Worm (Caenorhabditis elegans) whole organism, L1 larva: Measurements from ENCODE around the gene ZK666.15.
"Not testable (repeated sequence)": the region's sequence is repeated elsewhere in the genome, so short reads cannot be mapped to it uniquely, and the experiment has no call there.

ENCODE experiments used
- C04F5.9 ChIP-seq: sonication (generic microtip); optimal IDR thresholded peaks from 2 replicates; lab custom pipeline; 2016; ENCODE audit warnings: missing genetic modification characterization, missing compliant biosample characterization
- C34B4.2 ChIP-seq: sonication (generic microtip); optimal IDR thresholded peaks from 2 replicates; lab custom pipeline; 2017; ENCODE audit warnings: mild to moderate bottlenecking, missing genetic modification characterization, missing compliant biosample characterization
- F16B12.6 ChIP-seq: fragments of 150-350 bp; optimal IDR thresholded peaks from 2 replicates; lab custom pipeline; 2014; ENCODE audit warnings: missing biosample characterization, missing genetic modification characterization
- Y116A8C.19 ChIP-seq: sonication (generic microtip); optimal IDR thresholded peaks from 2 replicates; lab custom pipeline; 2016; ENCODE audit warnings: missing compliant biosample characterization, missing genetic modification characterization, borderline replicate concordance
- aly-2 ChIP-seq: fragments of 150-350 bp; optimal IDR thresholded peaks from 2 replicates; lab custom pipeline; 2014; ENCODE audit warnings: missing biosample characterization, missing genetic modification characterization
- ama-1 ChIP-seq: fragments of 150-350 bp; optimal IDR thresholded peaks from 2 replicates; lab custom pipeline; 2014
- blmp-1 ChIP-seq: fragments of 150-350 bp; optimal IDR thresholded peaks from 2 replicates; lab custom pipeline; 2014; ENCODE audit warnings: missing biosample characterization, missing genetic modification characterization
- ceh-8 ChIP-seq: fragments of 200-800 bp; sonication (Bioruptor generic); optimal IDR thresholded peaks from 2 replicates; lab custom pipeline; 2018; ENCODE audit warnings: mild to moderate bottlenecking, missing genetic modification characterization, moderate library complexity, missing compliant biosample characterization
- ceh-82 ChIP-seq, 3 experiments: fragments of 150-350 bp in 1 of 3; sonication (generic microtip) in 2 of 3; optimal IDR thresholded peaks; 2 replicates each; lab custom pipeline; 2014 to 2017; ENCODE audit warnings: missing biosample characterization in 3 of 3, missing genetic modification characterization in 3 of 3
- ceh-90 ChIP-seq: sonication (generic microtip); optimal IDR thresholded peaks from 2 replicates; lab custom pipeline; 2016; ENCODE audit warnings: missing genetic modification characterization, missing compliant biosample characterization
- ces-1 ChIP-seq: fragments of 150-350 bp; optimal IDR thresholded peaks from 2 replicates; lab custom pipeline; 2014; ENCODE audit warnings: missing biosample characterization, missing genetic modification reagents, missing genetic modification characterization
- dpl-1 ChIP-seq, 3 experiments: fragments of 150-350 bp in 2 of 3; sonication (generic microtip) in 1 of 3; optimal IDR thresholded peaks; 2 replicates each; lab custom pipeline; 2014 to 2017; ENCODE audit warnings: missing biosample characterization in 3 of 3, missing genetic modification characterization in 3 of 3, missing genetic modification reagents in 3 of 3
- efl-1 ChIP-seq, 4 experiments: fragments of 150-350 bp; optimal IDR thresholded peaks in 3 of 4; peaks in 1 of 4; 1 replicate in 1 of 4; 2 replicates in 3 of 4; lab custom pipeline; 2014; ENCODE audit warnings: missing biosample characterization in 2 of 4, missing genetic modification characterization in 2 of 4, missing genetic modification reagents in 2 of 4
- egl-13 ChIP-seq: sonication (generic microtip); optimal IDR thresholded peaks from 2 replicates; lab custom pipeline; 2016; ENCODE audit warnings: missing genotype, missing genetic modification reagents, missing genetic modification characterization, missing compliant biosample characterization
- elt-2 ChIP-seq: sonication (generic microtip); optimal IDR thresholded peaks from 2 replicates; lab custom pipeline; 2016; ENCODE audit warnings: missing genetic modification characterization, mild to moderate bottlenecking, inconsistent platforms, missing compliant biosample characterization, missing genetic modification reagents
- ets-5 ChIP-seq: fragments of 200-800 bp; sonication (Bioruptor generic); IDR thresholded peaks from 2 replicates; pipeline ENCODE4 v1.3.6; 2022; ENCODE audit warnings: missing genetic modification characterization, missing compliant biosample characterization
- fkh-4 ChIP-seq: sonication (generic microtip); optimal IDR thresholded peaks from 2 replicates; lab custom pipeline; 2016; ENCODE audit warnings: missing compliant biosample characterization, missing genetic modification characterization, borderline replicate concordance
- fos-1 ChIP-seq: fragments of 150-350 bp; optimal IDR thresholded peaks from 2 replicates; lab custom pipeline; 2014; ENCODE audit warnings: missing biosample characterization, missing genetic modification characterization
- hlh-17 ChIP-seq: fragments of 200-800 bp; sonication (Bioruptor generic); optimal IDR thresholded peaks from 2 replicates; lab custom pipeline; 2018; ENCODE audit warnings: missing genetic modification characterization, mild to moderate bottlenecking, missing compliant biosample characterization, moderate library complexity, borderline replicate concordance
- isw-1 ChIP-seq: fragments of 200-800 bp; sonication (Bioruptor generic); IDR thresholded peaks from 2 replicates; pipeline ENCODE4 v1.3.6; 2022; ENCODE audit warnings: missing genetic modification characterization, missing compliant biosample characterization
- lin-35 ChIP-seq, 2 experiments: fragments of 150-350 bp; optimal IDR thresholded peaks; 2 replicates each; lab custom pipeline; 2014; ENCODE audit warnings: missing biosample characterization in 2 of 2, missing genetic modification characterization in 2 of 2, missing genetic modification reagents in 2 of 2
- lsy-2 ChIP-seq, 2 experiments: fragments of 150-350 bp; optimal IDR thresholded peaks; 2 replicates each; lab custom pipeline; 2014; ENCODE audit warnings: missing biosample characterization in 2 of 2, missing genetic modification characterization in 2 of 2
- nhr-11 ChIP-seq: fragments of 150-350 bp; optimal IDR thresholded peaks from 2 replicates; lab custom pipeline; 2014; ENCODE audit warnings: missing biosample characterization, missing genetic modification characterization
- nhr-12 ChIP-seq: sonication (generic microtip); optimal IDR thresholded peaks from 2 replicates; lab custom pipeline; 2017; ENCODE audit warnings: missing biosample characterization, missing genetic modification characterization
- nhr-20 ChIP-seq: sonication (generic microtip); optimal IDR thresholded peaks from 2 replicates; lab custom pipeline; 2016; ENCODE audit warnings: mild to moderate bottlenecking, missing genetic modification characterization, missing compliant biosample characterization
- nhr-237 ChIP-seq: fragments of 150-350 bp; optimal IDR thresholded peaks from 2 replicates; lab custom pipeline; 2014; ENCODE audit warnings: missing biosample characterization, missing genetic modification characterization
- nhr-47 ChIP-seq: sonication (generic microtip); optimal IDR thresholded peaks from 2 replicates; lab custom pipeline; 2016; ENCODE audit warnings: mild to moderate bottlenecking, missing genetic modification characterization, moderate library complexity, missing compliant biosample characterization
- nhr-76 ChIP-seq: sonication (generic microtip); optimal IDR thresholded peaks from 2 replicates; lab custom pipeline; 2017; ENCODE audit warnings: missing biosample characterization, missing genetic modification characterization
- nhr-77 ChIP-seq: fragments of 150-350 bp; optimal IDR thresholded peaks from 2 replicates; lab custom pipeline; 2014; ENCODE audit warnings: missing biosample characterization, missing genetic modification characterization
- pax-3 ChIP-seq: fragments of 200-800 bp; sonication (Bioruptor generic); optimal IDR thresholded peaks from 2 replicates; lab custom pipeline; 2018; ENCODE audit warnings: mild to moderate bottlenecking, missing genetic modification characterization, moderate library complexity, missing compliant biosample characterization
- skn-1 ChIP-seq: fragments of 150-350 bp; optimal IDR thresholded peaks from 2 replicates; lab custom pipeline; 2014; ENCODE audit warnings: missing biosample characterization, missing genetic modification characterization
- snpc-4 ChIP-seq: fragments of 150-350 bp; optimal IDR thresholded peaks from 2 replicates; lab custom pipeline; 2014; ENCODE audit warnings: missing biosample characterization, missing genetic modification characterization
- sptf-1 ChIP-seq: fragments of 150-350 bp; optimal IDR thresholded peaks from 2 replicates; lab custom pipeline; 2014; ENCODE audit warnings: missing biosample characterization, missing genetic modification characterization
- sup-37 ChIP-seq: fragments of 200-800 bp; sonication (Bioruptor generic); optimal IDR thresholded peaks from 2 replicates; lab custom pipeline; 2018; ENCODE audit warnings: mild to moderate bottlenecking, missing genetic modification characterization, missing compliant biosample characterization
- tlp-1 ChIP-seq: fragments of 150-350 bp; optimal IDR thresholded peaks from 2 replicates; lab custom pipeline; 2014; ENCODE audit warnings: missing biosample characterization, missing genetic modification characterization
- unc-86 ChIP-seq: sonication (generic microtip); optimal IDR thresholded peaks from 2 replicates; lab custom pipeline; 2016; ENCODE audit warnings: missing genetic modification characterization, missing compliant biosample characterization
- vab-15 ChIP-seq: sonication (generic microtip); optimal IDR thresholded peaks from 2 replicates; lab custom pipeline; 2017; ENCODE audit warnings: missing genotype, mild to moderate bottlenecking, missing genetic modification characterization, missing compliant biosample characterization
- xbp-1 ChIP-seq: sonication (generic microtip); optimal IDR thresholded peaks from 2 replicates; lab custom pipeline; 2016; ENCODE audit warnings: missing genetic modification characterization, missing compliant biosample characterization
- zag-1 ChIP-seq: fragments of 150-350 bp; optimal IDR thresholded peaks from 2 replicates; lab custom pipeline; 2014; ENCODE audit warnings: missing biosample characterization, missing genetic modification characterization
- ztf-11 ChIP-seq, 2 experiments: sonication (generic microtip); optimal IDR thresholded peaks; 2 replicates each; lab custom pipeline; 2016 to 2017; ENCODE audit warnings: missing genetic modification characterization in 2 of 2, missing biosample characterization in 1 of 2, missing compliant biosample characterization in 1 of 2
- ztf-4 ChIP-seq: fragments of 150-350 bp; optimal IDR thresholded peaks from 2 replicates; lab custom pipeline; 2014; ENCODE audit warnings: missing biosample characterization, missing genetic modification characterization

Gene ZK666.15

DNA sequence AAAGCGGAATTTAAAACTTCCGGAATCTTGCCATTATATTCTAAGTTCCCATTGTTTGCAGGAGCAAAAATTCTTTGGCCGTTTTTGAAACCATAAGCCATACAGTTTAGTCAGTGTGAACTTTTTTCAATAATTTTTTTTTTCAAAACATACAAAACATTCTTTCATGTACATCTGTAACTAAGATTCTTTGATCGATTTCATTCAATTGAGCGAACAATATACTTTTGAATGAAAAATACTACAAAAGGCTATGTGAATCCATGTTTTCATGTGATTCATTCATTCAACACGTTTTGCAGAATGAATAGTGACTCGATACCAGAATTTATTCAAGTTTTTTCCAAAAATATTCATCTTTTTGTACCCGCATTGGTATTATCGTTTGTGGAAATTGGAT is at the start of gene ZK666.15:
TSS of gene ZK666.15 (plus strand) at position 301 of the 400 bp plus-strand sequence.
- TF ChIP-seq lsy-2 (tag; optimal IDR thresholded peaks at IDR 0.05; lab: Kevin White, UChicago) (no peak), ces-1 (GFP tag; lab: Kevin White, UChicago) (no peak), dpl-1 (GFP tag; optimal IDR thresholded peaks at IDR 0.05; lab: Kevin White, UChicago) (no peak), tlp-1 (tag; lab: Kevin White, UChicago) (no peak), C34B4.2 (no peak), unc-86 (no peak), pax-3 (no peak), F16B12.6 (tag; lab: Kevin White, UChicago) (no peak), nhr-77 (no peak), sup-37 (GFP tag; lab: Kevin White, UChicago) (no peak), nhr-20 (tag; lab: Kevin White, UChicago) (no peak), ceh-8 (GFP tag; lab: Kevin White, UChicago) (no peak), nhr-12 (no peak), ets-5 (no peak)

DNA sequence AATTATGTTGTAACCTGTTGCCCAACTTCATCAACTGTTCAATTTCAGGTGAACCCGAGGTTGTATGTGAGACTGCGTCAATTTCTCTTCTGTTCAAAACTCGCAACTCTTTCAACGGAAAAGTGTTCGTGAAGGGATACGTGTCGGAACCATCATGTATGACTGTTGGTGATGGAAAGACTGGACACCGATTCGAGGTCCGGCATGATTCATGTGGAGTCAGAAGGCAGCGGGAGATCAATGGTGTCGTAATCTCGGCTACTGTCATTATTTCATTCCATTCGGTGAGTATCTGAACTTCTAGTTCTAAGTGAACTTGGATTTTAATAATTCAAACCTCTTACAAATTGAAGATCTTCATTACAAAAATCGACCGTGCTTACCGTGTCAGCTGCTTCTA is 49.0 kb upstream of the ZK666.15 start:
- TF ChIP-seq xbp-1 (tag; lab: Kevin White, UChicago) = no peak

DNA sequence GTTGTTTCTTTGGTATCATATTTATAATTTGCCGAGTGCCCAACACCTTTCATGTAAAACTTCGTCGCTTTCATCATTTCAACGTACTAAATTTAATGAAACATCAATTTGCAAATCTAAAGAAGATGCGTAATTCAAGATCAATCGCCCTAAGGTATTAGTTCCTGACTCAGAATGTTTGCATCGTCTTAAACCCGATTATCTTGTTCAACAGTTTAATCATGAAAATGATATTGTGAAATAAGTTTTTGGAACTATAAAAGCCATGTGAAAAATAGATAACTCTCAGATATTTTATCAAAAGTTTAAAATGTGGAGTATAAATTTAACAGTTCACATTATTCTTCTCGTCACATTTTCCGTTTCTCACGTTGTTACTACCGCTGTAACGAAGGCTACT is 46.9 kb upstream of the ZK666.15 start, which contains the start of gene E04D5.4:
TSS of gene E04D5.4 (plus strand) at position 301 of the 400 bp plus-strand sequence.
- TF ChIP-seq efl-1 (optimal IDR thresholded peaks at IDR 0.05; lab: Kevin White, UChicago) (no peak), efl-1 (GFP tag; optimal IDR thresholded peaks at IDR 0.05 in 1 of 2; lab: Kevin White, UChicago) (peak in 1 of 2 experiments; percentile 83), nhr-237 (no peak)
- TF ChIP-seq, all 84 proteins: peak for 1

DNA sequence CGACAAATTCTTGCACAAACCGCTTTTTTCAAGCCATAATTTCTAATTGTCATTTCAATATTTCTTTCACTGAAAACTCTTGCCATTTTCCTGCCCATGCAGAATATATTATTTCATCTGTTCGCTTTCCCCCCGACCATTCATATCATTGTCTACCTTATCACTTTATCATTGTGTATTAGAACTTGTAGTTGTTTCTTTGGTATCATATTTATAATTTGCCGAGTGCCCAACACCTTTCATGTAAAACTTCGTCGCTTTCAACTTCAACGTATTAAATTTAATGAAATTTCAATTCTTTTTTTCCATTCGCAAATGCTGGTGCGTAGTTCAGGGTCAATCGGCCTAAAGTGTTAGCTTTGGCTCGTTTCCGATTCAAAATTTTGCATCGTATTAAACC is 44.0 kb upstream of the ZK666.15 start, which contains the start of gene ZK673.1:
TSS of gene ZK673.1 (plus strand) at position 301 of the 400 bp plus-strand sequence.
- TF ChIP-seq isw-1, ama-1, fos-1: not testable (repeated sequence)

DNA sequence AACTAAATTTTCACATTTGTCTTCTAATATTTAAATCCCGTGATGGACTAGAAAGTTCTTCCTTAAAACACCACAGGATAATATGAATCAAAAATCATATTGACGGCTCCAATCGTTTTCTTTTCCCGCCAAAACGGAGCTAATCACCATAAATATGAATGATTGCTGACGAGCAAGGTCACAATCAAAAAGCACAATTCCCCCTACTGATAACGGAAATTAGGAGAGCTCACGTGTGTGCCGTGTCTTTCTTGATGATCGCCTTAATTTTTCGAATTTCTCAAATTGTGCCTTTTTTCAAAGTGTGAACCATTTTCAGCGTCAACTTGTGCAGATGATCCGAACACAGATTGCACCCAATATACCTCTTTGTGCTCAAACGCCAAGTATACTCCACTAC is 42.9 kb upstream of the ZK666.15 start:
- TF ChIP-seq ceh-90 (tag; lab: Kevin White, UChicago) = no peak
- TF ChIP-seq nhr-76 (tag; lab: Kevin White, UChicago) = no peak
- no peak for TF ChIP-seq nhr-12
- no peak for TF ChIP-seq zag-1 (tag; lab: Kevin White, UChicago)
- TF ChIP-seq lin-35 (GFP tag; optimal IDR thresholded peaks at IDR 0.05; lab: Kevin White, UChicago) = peak in 1 of 2 experiments; percentile 32
- TF ChIP-seq nhr-47 (tag; lab: Kevin White, UChicago) = no peak
- no peak for TF ChIP-seq Y116A8C.19 (tag; lab: Kevin White, UChicago)
- TF ChIP-seq elt-2 = peak; percentile 59
- no peak for TF ChIP-seq unc-86
- TF ChIP-seq ceh-82 (tag; optimal IDR thresholded peaks at IDR 0.05; lab: Kevin White, UChicago) = no peak

DNA sequence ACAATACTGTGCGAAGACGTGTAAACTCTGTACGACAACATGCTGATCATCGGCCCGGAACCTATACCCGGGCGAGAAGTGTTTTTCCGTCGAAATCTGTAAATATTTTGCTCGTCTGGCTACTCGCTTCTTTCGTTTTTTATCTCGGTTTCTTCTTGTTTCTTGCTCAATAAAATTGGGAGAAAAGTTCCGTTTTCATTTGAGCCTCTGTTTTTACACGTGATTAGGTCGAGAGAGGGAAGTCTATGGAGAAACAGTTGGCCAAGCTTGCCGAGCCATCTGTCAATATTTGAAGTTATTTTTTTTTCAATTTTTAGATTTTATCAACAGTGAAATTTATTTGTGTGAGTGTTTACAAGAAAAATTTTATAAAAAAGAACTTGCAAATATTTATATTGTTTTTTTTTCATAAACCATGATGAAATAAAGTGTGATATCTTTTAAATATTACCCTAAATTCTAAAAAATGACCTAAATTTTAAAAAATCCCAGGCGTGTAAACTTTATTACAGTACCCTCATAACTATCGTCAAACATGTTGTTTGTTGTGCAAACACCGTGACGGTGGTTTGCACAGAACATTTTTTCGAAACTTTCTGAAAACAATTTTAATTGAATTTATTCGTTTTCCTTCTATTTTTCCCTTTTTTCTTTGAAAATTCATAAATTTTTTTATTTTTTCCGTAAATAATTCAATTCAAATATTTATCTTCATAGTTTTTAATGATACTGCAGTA is 41.7 kb upstream of the ZK666.15 start:
- peak in 1 of 2 experiments; percentile 12 for TF ChIP-seq efl-1 (optimal IDR thresholded peaks at IDR 0.05; lab: Kevin White, UChicago)
- no peak for TF ChIP-seq efl-1 (GFP tag; optimal IDR thresholded peaks at IDR 0.05 in 1 of 2; lab: Kevin White, UChicago)
- TF ChIP-seq ces-1 (GFP tag; lab: Kevin White, UChicago) = no peak
- no peak for TF ChIP-seq fkh-4 (tag; lab: Kevin White, UChicago)
- no peak for TF ChIP-seq nhr-12
- no peak for TF ChIP-seq ztf-4
- no peak for TF ChIP-seq egl-13 (tag; lab: Kevin White, UChicago)
- TF ChIP-seq unc-86 = no peak
- no peak for TF ChIP-seq ceh-8 (GFP tag; lab: Kevin White, UChicago)
- no peak for TF ChIP-seq snpc-4 (tag; lab: Kevin White, UChicago)
- TF ChIP-seq hlh-17 (GFP tag; lab: Kevin White, UChicago) = no peak
- TF ChIP-seq nhr-77 = no peak
- TF ChIP-seq sptf-1 = no peak
- TF ChIP-seq blmp-1 (tag; lab: Kevin White, UChicago) = no peak
- no peak for TF ChIP-seq ztf-11 (tag; optimal IDR thresholded peaks at IDR 0.05; lab: Kevin White, UChicago)
- peak; percentile 5 for TF ChIP-seq skn-1
- TF ChIP-seq Y116A8C.19 (tag; lab: Kevin White, UChicago) = no peak
- TF ChIP-seq nhr-11 = no peak
- no peak for TF ChIP-seq fos-1
- no peak for TF ChIP-seq vab-15 (tag; lab: Kevin White, UChicago)
- TF ChIP-seq C04F5.9 (tag; lab: Kevin White, UChicago) = no peak
- no peak for TF ChIP-seq ceh-82 (tag; optimal IDR thresholded peaks at IDR 0.05; lab: Kevin White, UChicago)
- no peak for TF ChIP-seq aly-2 (tag; lab: Kevin White, UChicago)
